Worm (Caenorhabditis elegans) whole organism, young adult: ENCODE measurements around the gene T07A9.14.

Source experiments
- F49E8.2 ChIP-seq: sonication (generic microtip); optimal IDR thresholded peaks from 3 replicates; lab custom pipeline; 2017; ENCODE audit warnings: missing genetic modification characterization, mild to moderate bottlenecking, missing compliant biosample characterization, antibody characterized with exemption, moderate library complexity; ENCODE audit not compliant: insufficient read depth
- F57C9.4 ChIP-seq: sonication (generic microtip); optimal IDR thresholded peaks from 2 replicates; lab custom pipeline; 2017; ENCODE audit warnings: mild to moderate bottlenecking, missing genetic modification characterization, missing compliant biosample characterization
- T26A5.8 ChIP-seq: sonication (generic microtip); optimal IDR thresholded peaks from 2 replicates; lab custom pipeline; 2016; ENCODE audit warnings: missing genetic modification characterization, missing compliant biosample characterization
- attf-6 ChIP-seq: fragments of 200-800 bp; sonication (Bioruptor generic); IDR thresholded peaks from 2 replicates; pipeline ENCODE4 v1.3.6; 2022; ENCODE audit warnings: missing genetic modification reagents, missing genetic modification characterization, missing compliant biosample characterization
- dox-1 ChIP-seq: fragments of 200-800 bp; sonication (Bioruptor generic); IDR thresholded peaks from 2 replicates; pipeline ENCODE4 v1.3.6; 2022; ENCODE audit warnings: missing genetic modification reagents, missing genetic modification characterization, missing compliant biosample characterization
- hmg-20 ChIP-seq: fragments of 200-800 bp; sonication (Bioruptor generic); IDR thresholded peaks from 2 replicates; pipeline ENCODE4 v1.3.6; 2022; ENCODE audit warnings: missing genetic modification reagents, missing genetic modification characterization, missing compliant biosample characterization
- hrde-1 ChIP-seq: sonication (generic microtip); optimal IDR thresholded peaks from 2 replicates; lab custom pipeline; 2016; ENCODE audit warnings: missing genetic modification characterization, mild to moderate bottlenecking, missing compliant biosample characterization, moderate library complexity, missing genotype, missing genetic modification reagents, borderline replicate concordance
- let-526 ChIP-seq: fragments of 200-800 bp; sonication (Bioruptor generic); IDR thresholded peaks from 2 replicates; pipeline ENCODE4 v1.3.6; 2022; ENCODE audit warnings: missing genetic modification reagents, missing genetic modification characterization, missing compliant biosample characterization
- lsy-27 ChIP-seq: sonication (generic microtip); optimal IDR thresholded peaks from 2 replicates; lab custom pipeline; 2017; ENCODE audit warnings: missing genetic modification characterization, mild to moderate bottlenecking, missing compliant biosample characterization, antibody characterized with exemption, missing genotype, borderline replicate concordance; ENCODE audit not compliant: insufficient read depth
- madf-10 ChIP-seq: sonication (generic microtip); optimal IDR thresholded peaks from 2 replicates; lab custom pipeline; 2016; ENCODE audit warnings: mild to moderate bottlenecking, missing genetic modification characterization, missing compliant biosample characterization
- madf-6 ChIP-seq: fragments of 200-800 bp; sonication (Bioruptor generic); IDR thresholded peaks from 2 replicates; pipeline ENCODE4 v1.3.6; 2022; ENCODE audit warnings: missing genetic modification reagents, missing genetic modification characterization, missing compliant biosample characterization
- snpc-3.4 ChIP-seq: sonication (generic microtip); optimal IDR thresholded peaks from 2 replicates; lab custom pipeline; 2017; ENCODE audit warnings: missing genetic modification characterization, mild to moderate bottlenecking, missing compliant biosample characterization, antibody characterized with exemption, moderate library complexity, missing genotype, missing genetic modification reagents
- unc-130 ChIP-seq: sonication (generic microtip); optimal IDR thresholded peaks from 2 replicates; lab custom pipeline; 2016; ENCODE audit warnings: missing genetic modification reagents, missing genetic modification characterization, missing compliant biosample characterization
- unc-62 ChIP-seq: fragments of 150-350 bp; optimal IDR thresholded peaks from 2 replicates; lab custom pipeline; 2014; ENCODE audit warnings: missing biosample characterization, missing genetic modification reagents, missing genetic modification characterization

- TF ChIP-seq F57C9.4 (tag; lab: Kevin White, UChicago) (no peak), hrde-1 (tag; lab: Kevin White, UChicago) (peak; percentile 5), madf-10 (tag; lab: Kevin White, UChicago) (no peak), unc-130 (GFP tag; lab: Kevin White, UChicago) (no peak), madf-6 (peak; percentile 25; the same call in 1 of the 2 replicates), dox-1 (GFP tag; lab: Robert Waterston, UW) (no peak), T26A5.8 (tag; lab: Kevin White, UChicago) (no peak), hmg-20 (GFP tag; lab: Robert Waterston, UW) (no peak), F49E8.2 (tag; lab: Kevin White, UChicago) (no peak), snpc-3.4 (peak; percentile 42), let-526 (GFP tag; lab: Robert Waterston, UW) (no peak), unc-62 (no peak), lsy-27 (tag; lab: Kevin White, UChicago) (no peak), attf-6 (GFP tag; lab: Robert Waterston, UW) (no peak)
Measured at ce11 chrIV:387283-388048, 967 bp downstream of the T07A9.14 start.
